Worm (Caenorhabditis elegans) whole organism, late embryonic: ENCODE results near the gene K07H8.8.

ENCODE experiments used
- C08G9.2 ChIP-seq: sonication (generic microtip); optimal IDR thresholded peaks from 2 replicates; lab custom pipeline; 2016; ENCODE audit warnings: mild to moderate bottlenecking, missing genetic modification characterization, moderate library complexity, missing compliant biosample characterization
- C38D4.7 ChIP-seq: fragments of 200-800 bp; sonication (Bioruptor generic); optimal IDR thresholded peaks from 2 replicates; lab custom pipeline; 2018; ENCODE audit warnings: mild to moderate bottlenecking, missing genetic modification characterization, moderate library complexity, missing compliant biosample characterization
- F13H6.1 ChIP-seq: sonication (generic microtip); optimal IDR thresholded peaks from 2 replicates; lab custom pipeline; 2016; ENCODE audit warnings: missing genetic modification characterization, missing compliant biosample characterization
- K02D7.2 ChIP-seq: sonication (generic microtip); optimal IDR thresholded peaks from 2 replicates; lab custom pipeline; 2017; ENCODE audit warnings: mild to moderate bottlenecking, missing genetic modification characterization, missing compliant biosample characterization
- K09A11.1 ChIP-seq: sonication (generic microtip); optimal IDR thresholded peaks from 2 replicates; lab custom pipeline; 2017; ENCODE audit warnings: antibody characterized with exemption, mild to moderate bottlenecking, missing genetic modification characterization, missing compliant biosample characterization; ENCODE audit not compliant: insufficient read depth
- T23F11.4 ChIP-seq: fragments of 200-800 bp; sonication (Bioruptor generic); optimal IDR thresholded peaks from 2 replicates; lab custom pipeline; 2018; ENCODE audit warnings: mild to moderate bottlenecking, missing genetic modification characterization, missing compliant biosample characterization
- Y22D7AL.16 ChIP-seq: sonication (generic microtip); optimal IDR thresholded peaks from 2 replicates; lab custom pipeline; 2016; ENCODE audit warnings: missing genetic modification characterization, missing compliant biosample characterization
- ama-1 ChIP-seq: fragments of 150-350 bp; optimal IDR thresholded peaks from 2 replicates; lab custom pipeline; 2014
- ceh-14 ChIP-seq: sonication (generic microtip); optimal IDR thresholded peaks from 2 replicates; lab custom pipeline; 2016; ENCODE audit warnings: missing genotype, missing genetic modification characterization, missing compliant biosample characterization
- ceh-18 ChIP-seq: sonication (generic microtip); optimal IDR thresholded peaks from 2 replicates; lab custom pipeline; 2016; ENCODE audit warnings: missing genetic modification characterization, missing compliant biosample characterization
- ceh-19 ChIP-seq: fragments of 200-800 bp; sonication (Bioruptor generic); optimal IDR thresholded peaks from 2 replicates; lab custom pipeline; 2018; ENCODE audit warnings: mild to moderate bottlenecking, missing genetic modification characterization, missing compliant biosample characterization
- ceh-2 ChIP-seq: sonication (generic microtip); optimal IDR thresholded peaks from 2 replicates; lab custom pipeline; 2016; ENCODE audit warnings: missing genotype, missing genetic modification characterization, missing compliant biosample characterization
- ceh-24 ChIP-seq: sonication (generic microtip); optimal IDR thresholded peaks from 2 replicates; lab custom pipeline; 2016; ENCODE audit warnings: mild to moderate bottlenecking, missing genetic modification characterization, missing compliant biosample characterization
- ceh-31 ChIP-seq: sonication (generic microtip); optimal IDR thresholded peaks from 2 replicates; lab custom pipeline; 2016; ENCODE audit warnings: missing genetic modification characterization, missing compliant biosample characterization
- ceh-34 ChIP-seq: sonication (generic microtip); optimal IDR thresholded peaks from 2 replicates; lab custom pipeline; 2016; ENCODE audit warnings: mild to moderate bottlenecking, missing genetic modification characterization, missing compliant biosample characterization
- ceh-45 ChIP-seq: fragments of 200-800 bp; sonication (Bioruptor generic); IDR thresholded peaks from 2 replicates; pipeline ENCODE4 v1.3.6; 2022; ENCODE audit warnings: missing genetic modification reagents, missing genetic modification characterization, missing compliant biosample characterization
- ceh-6 ChIP-seq: fragments of 200-800 bp; sonication (Bioruptor generic); optimal IDR thresholded peaks from 2 replicates; lab custom pipeline; 2018; ENCODE audit warnings: mild to moderate bottlenecking, missing genetic modification characterization, missing compliant biosample characterization
- dmd-4 ChIP-seq: sonication (generic microtip); optimal IDR thresholded peaks from 2 replicates; lab custom pipeline; 2016; ENCODE audit warnings: borderline replicate concordance, missing genetic modification characterization, missing compliant biosample characterization
- dve-1 ChIP-seq: sonication (generic microtip); optimal IDR thresholded peaks from 2 replicates; lab custom pipeline; 2017; ENCODE audit warnings: antibody characterized with exemption, mild to moderate bottlenecking, missing genetic modification characterization, missing compliant biosample characterization
- elt-2 ChIP-seq: sonication (generic microtip); optimal IDR thresholded peaks from 2 replicates; lab custom pipeline; 2016; ENCODE audit warnings: missing genetic modification reagents, missing genetic modification characterization, missing compliant biosample characterization
- ets-4 ChIP-seq: sonication (generic microtip); optimal IDR thresholded peaks from 2 replicates; lab custom pipeline; 2016; ENCODE audit warnings: missing genetic modification characterization, missing compliant biosample characterization
- eyg-1 ChIP-seq: sonication (generic microtip); optimal IDR thresholded peaks from 2 replicates; lab custom pipeline; 2016; ENCODE audit warnings: missing genotype, missing genetic modification characterization, missing compliant biosample characterization
- fax-1 ChIP-seq: sonication (generic microtip); optimal IDR thresholded peaks from 2 replicates; lab custom pipeline; 2016; ENCODE audit warnings: missing genotype, missing genetic modification characterization, missing compliant biosample characterization
- fkh-10 ChIP-seq: fragments of 150-350 bp; optimal IDR thresholded peaks from 2 replicates; lab custom pipeline; 2014; ENCODE audit warnings: missing biosample characterization, missing genetic modification reagents, missing genetic modification characterization
- fkh-6 ChIP-seq: sonication (generic microtip); optimal IDR thresholded peaks from 2 replicates; lab custom pipeline; 2016; ENCODE audit warnings: missing genetic modification characterization, missing compliant biosample characterization
- hlh-13 ChIP-seq: fragments of 200-800 bp; sonication (Bioruptor generic); optimal IDR thresholded peaks from 2 replicates; lab custom pipeline; 2018; ENCODE audit warnings: mild to moderate bottlenecking, missing genetic modification characterization, missing compliant biosample characterization
- hlh-6 ChIP-seq: sonication (generic microtip); optimal IDR thresholded peaks from 2 replicates; lab custom pipeline; 2016; ENCODE audit warnings: missing genotype, missing genetic modification characterization, missing compliant biosample characterization
- hlh-8 ChIP-seq: sonication (generic microtip); optimal IDR thresholded peaks from 2 replicates; lab custom pipeline; 2016; ENCODE audit warnings: missing genotype, missing genetic modification characterization, missing compliant biosample characterization
- lim-6 ChIP-seq: sonication (generic microtip); optimal IDR thresholded peaks from 2 replicates; lab custom pipeline; 2016; ENCODE audit warnings: missing genetic modification characterization, missing compliant biosample characterization
- madf-2 ChIP-seq: sonication (generic microtip); optimal IDR thresholded peaks from 2 replicates; lab custom pipeline; 2017; ENCODE audit warnings: missing genetic modification characterization, missing compliant biosample characterization
- mec-3 ChIP-seq: sonication (generic microtip); optimal IDR thresholded peaks from 2 replicates; lab custom pipeline; 2016; ENCODE audit warnings: borderline replicate concordance, missing genetic modification characterization, missing compliant biosample characterization
- nfya-1 ChIP-seq: sonication (generic microtip); optimal IDR thresholded peaks from 2 replicates; lab custom pipeline; 2017; ENCODE audit warnings: missing genetic modification characterization, mild to moderate bottlenecking, missing compliant biosample characterization, antibody characterized with exemption, moderate library complexity
- nhr-232 ChIP-seq: sonication (generic microtip); optimal IDR thresholded peaks from 2 replicates; lab custom pipeline; 2016; ENCODE audit warnings: missing genetic modification characterization, missing compliant biosample characterization
- npax-4 ChIP-seq: sonication (generic microtip); optimal IDR thresholded peaks from 2 replicates; lab custom pipeline; 2016; ENCODE audit warnings: missing genetic modification characterization, missing compliant biosample characterization
- odd-2 ChIP-seq: sonication (generic microtip); optimal IDR thresholded peaks from 2 replicates; lab custom pipeline; 2017; ENCODE audit warnings: antibody characterized with exemption, mild to moderate bottlenecking, missing genetic modification characterization, missing compliant biosample characterization
- pag-3 ChIP-seq: sonication (generic microtip); optimal IDR thresholded peaks from 2 replicates; lab custom pipeline; 2016; ENCODE audit warnings: missing compliant biosample characterization, missing genetic modification characterization, borderline replicate concordance
- pax-1 ChIP-seq: fragments of 150-350 bp; optimal IDR thresholded peaks from 2 replicates; lab custom pipeline; 2014; ENCODE audit warnings: missing biosample characterization, missing genetic modification characterization
- pha-2 ChIP-seq: sonication (generic microtip); optimal IDR thresholded peaks from 2 replicates; lab custom pipeline; 2017; ENCODE audit warnings: mild to moderate bottlenecking, missing genetic modification characterization, missing compliant biosample characterization
- pha-4 ChIP-seq: fragments of 150-350 bp; optimal IDR thresholded peaks from 2 replicates; lab custom pipeline; 2018; ENCODE audit warnings: missing biosample characterization, missing genetic modification reagents, missing genetic modification characterization
- pqm-1 ChIP-seq: sonication (generic microtip); optimal IDR thresholded peaks from 2 replicates; lab custom pipeline; 2016; ENCODE audit warnings: missing genetic modification characterization, missing compliant biosample characterization
- rnt-1 ChIP-seq: sonication (generic microtip); optimal IDR thresholded peaks from 2 replicates; lab custom pipeline; 2016; ENCODE audit warnings: missing genetic modification characterization, missing compliant biosample characterization
- sox-2 ChIP-seq: fragments of 200-800 bp; sonication (Bioruptor generic); IDR thresholded peaks from 2 replicates; pipeline ENCODE4 v1.3.6; 2022; ENCODE audit warnings: missing genetic modification reagents, missing genetic modification characterization, missing compliant biosample characterization
- tbx-2 ChIP-seq: sonication (generic microtip); optimal IDR thresholded peaks from 2 replicates; lab custom pipeline; 2016; ENCODE audit warnings: missing genetic modification characterization, missing compliant biosample characterization
- ttx-3 ChIP-seq: sonication (generic microtip); optimal IDR thresholded peaks from 2 replicates; lab custom pipeline; 2016; ENCODE audit warnings: missing genetic modification reagents, missing genetic modification characterization, missing compliant biosample characterization
- unc-3 ChIP-seq, 2 experiments: fragments of 200-800 bp in 1 of 2; sonication (Bioruptor generic) in 1 of 2; sonication (generic microtip) in 1 of 2; conservative IDR thresholded peaks in 1 of 2; optimal IDR thresholded peaks in 1 of 2; 2 replicates each; pipeline versions ENCODE4 v1.3.6 to Lab custom; 2016 to 2022; ENCODE audit warnings: missing compliant biosample characterization in 2 of 2, missing genetic modification characterization in 2 of 2, missing genetic modification reagents in 1 of 2
- unc-55 ChIP-seq: sonication (generic microtip); optimal IDR thresholded peaks from 2 replicates; lab custom pipeline; 2017; ENCODE audit warnings: missing biosample characterization, missing genetic modification reagents, missing genetic modification characterization
- unc-86 ChIP-seq: sonication (generic microtip); optimal IDR thresholded peaks from 2 replicates; lab custom pipeline; 2016; ENCODE audit warnings: missing genetic modification characterization, missing compliant biosample characterization
- zip-5 ChIP-seq: sonication (generic microtip); optimal IDR thresholded peaks from 2 replicates; lab custom pipeline; 2016; ENCODE audit warnings: missing genetic modification characterization, missing compliant biosample characterization

K07H8.8 gene

ce11 chrIV:8232428-8232827 is 35.8 kb downstream of the K07H8.8 start (continued):
- TF ChIP-seq fkh-10 (GFP tag; lab: Kevin White, UChicago) (no peak), ttx-3 (tag; lab: Kevin White, UChicago) (no peak), fax-1 (tag; lab: Kevin White, UChicago) (no peak), K09A11.1 (tag; lab: Kevin White, UChicago) (no peak), pha-2 (tag; lab: Kevin White, UChicago) (no peak), nhr-232 (tag; lab: Kevin White, UChicago) (no peak), ceh-6 (GFP tag; lab: Kevin White, UChicago) (no peak), Y22D7AL.16 (tag; lab: Kevin White, UChicago) (no peak), ceh-18 (tag; lab: Kevin White, UChicago) (peak; percentile 41), odd-2 (tag; lab: Kevin White, UChicago) (no peak), pqm-1 (tag; lab: Kevin White, UChicago) (no peak), unc-86 (tag; lab: Kevin White, UChicago) (no peak), pax-1 (tag; lab: Kevin White, UChicago) (no peak), npax-4 (tag; lab: Kevin White, UChicago) (no peak), ceh-24 (no peak), dmd-4 (no peak), ceh-14 (tag; lab: Kevin White, UChicago) (no peak), pha-4 (tag; lab: Kevin White, UChicago) (no peak), C38D4.7 (no peak), C08G9.2 (no peak), mec-3 (tag; lab: Kevin White, UChicago) (no peak), ceh-31 (tag; lab: Kevin White, UChicago) (peak; percentile 26), ceh-34 (tag; lab: Kevin White, UChicago) (peak; percentile 53), lim-6 (tag; lab: Kevin White, UChicago) (no peak), ama-1 (lab: Kevin White, UChicago) (no peak), ceh-19 (GFP tag; lab: Kevin White, UChicago) (no peak), hlh-13 (no peak), unc-55 (GFP tag; lab: Kevin White, UChicago) (no peak), fkh-6 (no peak), sox-2 (GFP tag; lab: Robert Waterston, UW) (no peak), T23F11.4 (GFP tag; lab: Kevin White, UChicago) (no peak), hlh-8 (tag; lab: Kevin White, UChicago) (no peak), unc-3 (GFP tag; conservative IDR thresholded peaks at IDR 0.05; lab: Robert Waterston, UW) (0 out of 2 replicates have a peak, but pooled peaks have one; percentile 15), unc-3 (tag; optimal IDR thresholded peaks at IDR 0.05; lab: Kevin White, UChicago) (no peak), K02D7.2 (no peak), pag-3 (tag; lab: Kevin White, UChicago) (no peak), tbx-2 (peak; percentile 12), zip-5 (no peak), eyg-1 (no peak), rnt-1 (tag; lab: Kevin White, UChicago) (no peak), ets-4 (tag; lab: Kevin White, UChicago) (no peak), ceh-45 (GFP tag; lab: Robert Waterston, UW) (no peak)

ce11 chrIV:8229523-8229922 is 38.7 kb downstream of the K07H8.8 start:
- TF ChIP-seq pqm-1 (tag; lab: Kevin White, UChicago) (peak; percentile 77), madf-2 (tag; lab: Kevin White, UChicago) (no peak), ets-4 (tag; lab: Kevin White, UChicago) (peak; percentile 21), unc-55 (GFP tag; lab: Kevin White, UChicago) (peak; percentile 38), pax-1 (tag; lab: Kevin White, UChicago) (no peak), F13H6.1 (tag; lab: Kevin White, UChicago) (peak; percentile 60), unc-86 (tag; lab: Kevin White, UChicago) (no peak), elt-2 (peak; percentile 10), ttx-3 (tag; lab: Kevin White, UChicago) (no peak), C38D4.7 (no peak), rnt-1 (tag; lab: Kevin White, UChicago) (peak; percentile 12), ceh-18 (tag; lab: Kevin White, UChicago) (peak; percentile 58), hlh-6 (peak; percentile 37), dve-1 (tag; lab: Kevin White, UChicago) (peak; percentile 63), ceh-34 (tag; lab: Kevin White, UChicago) (peak; percentile 63), ceh-2 (tag; lab: Kevin White, UChicago) (peak; percentile 36), tbx-2 (peak; percentile 34), nfya-1 (tag; lab: Kevin White, UChicago) (peak; percentile 19)
- TF ChIP-seq, all 69 proteins: peak for 13
